Worm (Caenorhabditis elegans) whole organism, L4 larva: ENCODE data around the gene let-418.
"Not testable (repeated sequence)": the region's sequence is repeated elsewhere in the genome, so short reads cannot be mapped to it uniquely, and the experiment has no call there.

Experiments used
- D1046.2 ChIP-seq: fragments of 200-800 bp; sonication (Bioruptor generic); IDR thresholded peaks from 2 replicates; pipeline ENCODE4 v1.3.6; 2022; ENCODE audit warnings: missing genetic modification characterization, missing compliant biosample characterization
- F49E8.2 ChIP-seq: sonication (generic microtip); optimal IDR thresholded peaks from 2 replicates; lab custom pipeline; 2016; ENCODE audit warnings: missing compliant biosample characterization, mild to moderate bottlenecking, missing genetic modification characterization, borderline replicate concordance
- T20F7.1 ChIP-seq: fragments of 200-800 bp; sonication (Bioruptor generic); optimal IDR thresholded peaks from 2 replicates; lab custom pipeline; 2018; ENCODE audit warnings: mild to moderate bottlenecking, missing genetic modification characterization, missing compliant biosample characterization
- T26A8.4 ChIP-seq: fragments of 200-800 bp; sonication (Bioruptor generic); IDR thresholded peaks from 2 replicates; pipeline ENCODE4 v1.3.6; 2022; ENCODE audit warnings: missing genetic modification characterization, missing compliant biosample characterization
- Y105C5A.15 ChIP-seq: fragments of 200-800 bp; sonication (Bioruptor generic); IDR thresholded peaks from 2 replicates; pipeline ENCODE4 v1.3.6; 2022; ENCODE audit warnings: missing genetic modification characterization, missing compliant biosample characterization
- Y48G9A.11 ChIP-seq: fragments of 200-800 bp; sonication (Bioruptor generic); IDR thresholded peaks from 2 replicates; pipeline ENCODE4 v1.3.6; 2022; ENCODE audit warnings: missing genetic modification reagents, missing genetic modification characterization, missing compliant biosample characterization
- ZK337.2 ChIP-seq: fragments of 200-800 bp; sonication (Bioruptor generic); IDR thresholded peaks from 2 replicates; pipeline ENCODE4 v1.3.6; 2022; ENCODE audit warnings: missing genetic modification reagents, missing genetic modification characterization, missing compliant biosample characterization
- aha-1 ChIP-seq: fragments of 150-350 bp; peaks from one replicate; lab custom pipeline; 2014; ENCODE audit warnings: missing biosample characterization, missing genetic modification characterization
- arid-1 ChIP-seq: fragments of 200-800 bp; sonication (Bioruptor generic); conservative IDR thresholded peaks from 2 replicates; pipeline ENCODE4 v1.3.6; 2022; ENCODE audit warnings: missing genetic modification reagents, missing genetic modification characterization, missing compliant biosample characterization
- ceh-44 ChIP-seq: fragments of 200-800 bp; sonication (Bioruptor generic); IDR thresholded peaks from 2 replicates; pipeline ENCODE4 v1.3.6; 2022; ENCODE audit warnings: missing genetic modification reagents, missing genetic modification characterization, missing compliant biosample characterization
- daf-16 ChIP-seq, 3 experiments: sonication (generic microtip); optimal IDR thresholded peaks; 2 replicates each; lab custom pipeline; 2016 to 2017; ENCODE audit warnings: missing genetic modification characterization in 3 of 3, missing genetic modification reagents in 3 of 3, mild to moderate bottlenecking in 2 of 3, missing compliant biosample characterization in 2 of 3, missing biosample characterization in 1 of 3, moderate library complexity in 1 of 3
- daf-19 ChIP-seq: fragments of 200-800 bp; sonication (Bioruptor generic); conservative IDR thresholded peaks from 2 replicates; pipeline ENCODE4 v1.3.6; 2022; ENCODE audit warnings: missing genetic modification characterization, missing compliant biosample characterization
- dmd-6 ChIP-seq: fragments of 200-800 bp; sonication (Bioruptor generic); IDR thresholded peaks from 2 replicates; pipeline ENCODE4 v1.3.6; 2022; ENCODE audit warnings: missing genetic modification reagents, missing genetic modification characterization, missing compliant biosample characterization
- dmd-9 ChIP-seq: fragments of 200-800 bp; sonication (Bioruptor generic); IDR thresholded peaks from 2 replicates; pipeline ENCODE4 v1.3.6; 2022; ENCODE audit warnings: missing genetic modification reagents, missing genetic modification characterization, missing compliant biosample characterization
- dpl-1 ChIP-seq: fragments of 150-350 bp; optimal IDR thresholded peaks from 2 replicates; lab custom pipeline; 2014; ENCODE audit warnings: missing biosample characterization, missing genetic modification reagents, missing genetic modification characterization
- dve-1 ChIP-seq: sonication (generic microtip); optimal IDR thresholded peaks from 2 replicates; lab custom pipeline; 2017; ENCODE audit warnings: antibody characterized with exemption, mild to moderate bottlenecking, missing genetic modification characterization, missing compliant biosample characterization; ENCODE audit not compliant: insufficient read depth
- egl-43 ChIP-seq: fragments of 200-800 bp; sonication (Bioruptor generic); IDR thresholded peaks from 2 replicates; pipeline ENCODE4 v1.3.6; 2022; ENCODE audit warnings: missing genetic modification reagents, missing genetic modification characterization, missing compliant biosample characterization
- hlh-11 ChIP-seq: fragments of 200-800 bp; sonication (Bioruptor generic); optimal IDR thresholded peaks from 2 replicates; lab custom pipeline; 2018; ENCODE audit warnings: mild to moderate bottlenecking, missing genetic modification characterization, missing compliant biosample characterization
- hlh-30 ChIP-seq: sonication (generic microtip); optimal IDR thresholded peaks from 2 replicates; lab custom pipeline; 2017; ENCODE audit warnings: antibody characterized with exemption, mild to moderate bottlenecking, missing genetic modification characterization, missing compliant biosample characterization; ENCODE audit not compliant: insufficient read depth
- hmg-1.1 ChIP-seq: fragments of 200-800 bp; sonication (Bioruptor generic); IDR thresholded peaks from 2 replicates; pipeline ENCODE4 v1.3.6; 2022; ENCODE audit warnings: missing genetic modification reagents, missing genetic modification characterization, missing compliant biosample characterization
- lim-7 ChIP-seq: fragments of 200-800 bp; sonication (Bioruptor generic); IDR thresholded peaks from 2 replicates; pipeline ENCODE4 v1.3.6; 2022; ENCODE audit warnings: missing genetic modification characterization, missing compliant biosample characterization
- lin-1 ChIP-seq: fragments of 200-800 bp; sonication (Bioruptor generic); IDR thresholded peaks from 2 replicates; pipeline ENCODE4 v1.3.6; 2022; ENCODE audit warnings: missing genetic modification reagents, missing genetic modification characterization, missing compliant biosample characterization
- lin-13 ChIP-seq: fragments of 150-350 bp; optimal IDR thresholded peaks from 2 replicates; lab custom pipeline; 2014; ENCODE audit warnings: missing biosample characterization, missing genetic modification reagents, missing genetic modification characterization
- lin-29 ChIP-seq: fragments of 200-800 bp; sonication (Bioruptor generic); IDR thresholded peaks from 2 replicates; pipeline ENCODE4 v1.3.6; 2022; ENCODE audit warnings: missing genetic modification reagents, missing genetic modification characterization, missing compliant biosample characterization
- lin-38 ChIP-seq: fragments of 200-800 bp; sonication (Bioruptor generic); IDR thresholded peaks from 2 replicates; pipeline ENCODE4 v1.3.6; 2022; ENCODE audit warnings: missing genetic modification reagents, missing genetic modification characterization, missing compliant biosample characterization
- lsy-2 ChIP-seq, 2 experiments: fragments of 150-350 bp in 1 of 2; sonication (generic microtip) in 1 of 2; optimal IDR thresholded peaks; 2 replicates each; lab custom pipeline; 2014 to 2017; ENCODE audit warnings: missing biosample characterization in 2 of 2, missing genetic modification characterization in 2 of 2
- madf-9 ChIP-seq: fragments of 200-800 bp; sonication (Bioruptor generic); conservative IDR thresholded peaks from 2 replicates; pipeline ENCODE4 v1.3.6; 2022; ENCODE audit warnings: missing genetic modification reagents, missing genetic modification characterization, missing compliant biosample characterization
- mdt-29 ChIP-seq: fragments of 200-800 bp; sonication (Bioruptor generic); IDR thresholded peaks from 2 replicates; pipeline ENCODE4 v1.3.6; 2022; ENCODE audit warnings: missing genetic modification reagents, missing genetic modification characterization, missing compliant biosample characterization
- mep-1 ChIP-seq: fragments of 150-350 bp; sonication (generic microtip); optimal IDR thresholded peaks from 3 replicates; lab custom pipeline; 2014; ENCODE audit warnings: missing biosample characterization, missing genetic modification characterization
- mes-2 ChIP-seq: sonication (generic microtip); optimal IDR thresholded peaks from 2 replicates; lab custom pipeline; 2016; ENCODE audit warnings: missing genotype, mild to moderate bottlenecking, missing genetic modification characterization, missing compliant biosample characterization; ENCODE audit not compliant: poor library complexity, severe bottlenecking
- mxl-2 ChIP-seq: fragments of 200-800 bp; sonication (Bioruptor generic); conservative IDR thresholded peaks from 2 replicates; pipeline ENCODE4 v1.3.6; 2022; ENCODE audit warnings: missing genetic modification reagents, missing genetic modification characterization, missing compliant biosample characterization
- nhr-102 ChIP-seq: sonication (generic microtip); optimal IDR thresholded peaks from 2 replicates; lab custom pipeline; 2016; ENCODE audit warnings: mild to moderate bottlenecking, missing genetic modification characterization, moderate library complexity, missing compliant biosample characterization
- nhr-28 ChIP-seq: fragments of 150-350 bp; optimal IDR thresholded peaks from 2 replicates; lab custom pipeline; 2014; ENCODE audit warnings: missing biosample characterization, missing genetic modification characterization
- nhr-42 ChIP-seq: fragments of 200-800 bp; sonication (Bioruptor generic); IDR thresholded peaks from 2 replicates; pipeline ENCODE4 v1.3.6; 2022; ENCODE audit warnings: missing genetic modification characterization, missing compliant biosample characterization
- nhr-6 ChIP-seq: fragments of 150-350 bp; optimal IDR thresholded peaks from 2 replicates; lab custom pipeline; 2014; ENCODE audit warnings: missing biosample characterization, missing genetic modification characterization
- pha-4 ChIP-seq, 2 experiments: fragments of 150-350 bp in 1 of 2; fragments of 200-800 bp in 1 of 2; sonication (Bioruptor generic) in 1 of 2; IDR thresholded peaks in 1 of 2; optimal IDR thresholded peaks in 1 of 2; 2 replicates each; pipeline versions ENCODE4 v1.3.6 to Lab custom; 2014 to 2022; ENCODE audit warnings: missing genetic modification characterization in 2 of 2, missing genetic modification reagents in 2 of 2, missing biosample characterization in 1 of 2, missing compliant biosample characterization in 1 of 2
- php-3 ChIP-seq: fragments of 200-800 bp; sonication (Bioruptor generic); IDR thresholded peaks from 2 replicates; pipeline ENCODE4 v1.3.6; 2022; ENCODE audit warnings: missing genetic modification reagents, missing genetic modification characterization, missing compliant biosample characterization
- saeg-2 ChIP-seq: fragments of 200-800 bp; sonication (Bioruptor generic); IDR thresholded peaks from 2 replicates; pipeline ENCODE4 v1.3.6; 2022; ENCODE audit warnings: missing genetic modification reagents, missing genetic modification characterization, missing compliant biosample characterization
- set-16 ChIP-seq: fragments of 200-800 bp; sonication (Bioruptor generic); IDR thresholded peaks from 2 replicates; pipeline ENCODE4 v1.3.6; 2022; ENCODE audit warnings: missing genetic modification reagents, missing genetic modification characterization, missing compliant biosample characterization
- snpc-1.2 ChIP-seq: fragments of 200-800 bp; sonication (Bioruptor generic); IDR thresholded peaks from 2 replicates; pipeline ENCODE4 v1.3.6; 2022; ENCODE audit warnings: missing genetic modification reagents, missing genetic modification characterization, missing compliant biosample characterization
- tra-1 ChIP-seq: fragments of 200-800 bp; sonication (Bioruptor generic); IDR thresholded peaks from 2 replicates; pipeline ENCODE4 v1.3.6; 2022; ENCODE audit warnings: missing genetic modification reagents, missing genetic modification characterization, missing compliant biosample characterization
- unc-130 ChIP-seq: sonication (generic microtip); optimal IDR thresholded peaks from 2 replicates; lab custom pipeline; 2016; ENCODE audit warnings: missing genetic modification reagents, missing genetic modification characterization, missing compliant biosample characterization
- vab-7 ChIP-seq: fragments of 200-800 bp; sonication (Bioruptor generic); IDR thresholded peaks from 2 replicates; pipeline ENCODE4 v1.3.6; 2022; ENCODE audit warnings: missing genetic modification reagents, missing genetic modification characterization, missing compliant biosample characterization
- zfp-3 ChIP-seq: fragments of 200-800 bp; sonication (Bioruptor generic); conservative IDR thresholded peaks from 2 replicates; pipeline ENCODE4 v1.3.6; 2022; ENCODE audit warnings: missing genetic modification reagents, missing genetic modification characterization, missing compliant biosample characterization
- zip-11 ChIP-seq: fragments of 200-800 bp; sonication (Bioruptor generic); IDR thresholded peaks from 2 replicates; pipeline ENCODE4 v1.3.6; 2022; ENCODE audit warnings: missing genetic modification characterization, missing compliant biosample characterization

Gene let-418

DNA sequence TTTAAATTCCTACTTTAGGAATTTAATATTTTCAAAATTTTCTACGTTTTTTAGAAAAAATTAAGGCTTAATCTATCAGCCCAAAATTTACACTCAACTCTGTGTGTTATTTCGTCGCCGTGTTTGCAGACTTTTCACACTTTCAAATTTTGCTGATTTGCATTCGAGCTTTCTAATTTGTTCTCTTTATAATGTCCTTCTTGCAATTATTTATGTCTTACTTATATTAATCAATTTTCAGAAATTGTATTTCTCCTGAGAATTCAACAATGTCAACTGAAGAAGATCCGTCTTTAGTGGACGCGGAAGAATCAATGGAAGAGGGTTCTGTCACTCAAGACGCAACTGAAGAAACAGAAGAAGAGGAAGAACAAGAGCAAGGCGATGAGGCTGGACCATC, at the start of gene let-418:
Gene let-418 (plus strand): TSS at position 242 of the 400 bp plus-strand sequence.
- TF ChIP-seq aha-1 (tag; lab: Kevin White, UChicago) (peak; percentile 80), saeg-2 (GFP tag; lab: Robert Waterston, UW) (no peak)

DNA sequence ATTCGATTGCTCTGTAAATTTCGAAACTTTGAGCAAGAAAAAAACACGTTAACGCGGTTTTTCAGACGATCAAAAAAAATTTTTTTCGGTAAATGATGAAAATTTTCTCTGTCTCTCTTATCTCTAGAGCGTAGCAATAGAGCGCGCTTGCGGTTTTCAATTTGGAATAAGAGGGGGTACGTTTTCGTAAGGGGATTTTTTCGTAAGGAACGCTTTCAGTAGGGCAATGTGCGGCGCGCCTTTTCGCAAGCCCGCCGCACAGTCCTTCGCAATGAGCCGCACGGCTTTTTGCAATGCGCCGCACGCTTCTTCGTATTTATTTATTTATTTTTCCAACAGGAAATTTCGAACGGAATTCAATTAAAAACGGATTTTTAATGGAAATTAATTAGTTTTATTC, 49.7 kb upstream of the let-418 start, which contains the start of gene F44E7.4:
Gene F44E7.4 (minus strand): TSS at position 13 of the 400 bp plus-strand sequence.
- not testable (repeated sequence) for TF ChIP-seq daf-16 (GFP tag; optimal IDR thresholded peaks at IDR 0.05; lab: Kevin White, UChicago); pha-4 (tag; optimal IDR thresholded peaks at IDR 0.05; lab: Kevin White, UChicago)
- TF ChIP-seq daf-16 (tag; optimal IDR thresholded peaks at IDR 0.05; lab: Kevin White, UChicago) (peak; percentile 6), snpc-1.2 (GFP tag; lab: Robert Waterston, UW) (peak; percentile 90), pha-4 (GFP tag; IDR thresholded peaks at IDR 0.05; lab: Robert Waterston, UW) (peak; percentile 91), daf-19 (0 out of 2 replicates have a peak, but pooled peaks have one; percentile 18), nhr-102 (tag; lab: Kevin White, UChicago) (peak; percentile 9), F49E8.2 (tag; lab: Kevin White, UChicago) (peak; percentile 24), lsy-2 (tag; optimal IDR thresholded peaks at IDR 0.05; lab: Kevin White, UChicago) (peak in 1 of 2 experiments; percentile 51), arid-1 (peak; percentile 95), nhr-6 (tag; lab: Kevin White, UChicago) (peak; percentile 25), nhr-42 (GFP tag; lab: Robert Waterston, UW) (peak; percentile 87), aha-1 (tag; lab: Kevin White, UChicago) (peak; percentile 82), unc-130 (peak; percentile 14), D1046.2 (peak; percentile 69; the same call in 1 of the 2 replicates), mxl-2 (peak; percentile 74), lin-29 (GFP tag; lab: Robert Waterston, UW) (peak; percentile 81), ceh-44 (GFP tag; lab: Robert Waterston, UW) (peak; percentile 92), dpl-1 (GFP tag; lab: Kevin White, UChicago) (peak; percentile 7), dve-1 (tag; lab: Kevin White, UChicago) (peak; percentile 24), lin-1 (GFP tag; lab: Robert Waterston, UW) (peak; percentile 91), dmd-6 (peak; percentile 82), php-3 (GFP tag; lab: Robert Waterston, UW) (peak; percentile 85), tra-1 (peak; percentile 79; the same call in 1 of the 2 replicates), dmd-9 (GFP tag; lab: Robert Waterston, UW) (peak; percentile 89), mdt-29 (GFP tag; lab: Robert Waterston, UW) (peak; percentile 70; the same call in 1 of the 2 replicates), ZK337.2 (GFP tag; lab: Robert Waterston, UW) (peak; percentile 81), lin-38 (GFP tag; lab: Robert Waterston, UW) (peak; percentile 98), zip-11 (GFP tag; lab: Robert Waterston, UW) (peak; percentile 83; the same call in 1 of the 2 replicates), vab-7 (GFP tag; lab: Robert Waterston, UW) (peak; percentile 96), zfp-3 (GFP tag; lab: Robert Waterston, UW) (peak; percentile 76; the same call in 1 of the 2 replicates), egl-43 (peak; percentile 92), T26A8.4 (GFP tag; lab: Robert Waterston, UW) (peak; percentile 95), Y105C5A.15 (GFP tag; lab: Robert Waterston, UW) (peak; percentile 80; the same call in 1 of the 2 replicates), lim-7 (GFP tag; lab: Robert Waterston, UW) (peak; percentile 79), hlh-30 (tag; lab: Kevin White, UChicago) (peak; percentile 28), hmg-1.1 (GFP tag; lab: Robert Waterston, UW) (peak; percentile 97), Y48G9A.11 (GFP tag; lab: Robert Waterston, UW) (peak; percentile 88), mep-1 (peak; percentile 62), hlh-11 (tag; lab: Kevin White, UChicago) (peak; percentile 32), madf-9 (GFP tag; lab: Robert Waterston, UW) (peak; percentile 79), lin-13 (GFP tag; lab: Kevin White, UChicago) (peak; percentile 17), mes-2 (tag; lab: Kevin White, UChicago) (peak; percentile 77), T20F7.1 (GFP tag; lab: Kevin White, UChicago) (peak; percentile 1), saeg-2 (GFP tag; lab: Robert Waterston, UW) (peak; percentile 82), nhr-28 (tag; lab: Kevin White, UChicago) (peak; percentile 38), set-16 (GFP tag; lab: Robert Waterston, UW) (peak; percentile 61)
